Fruit fly (Drosophila melanogaster) whole organism, embryonic: Measurements from ENCODE around the gene UBL3.
A peak's percentile ranks its signal among the peaks of the same experiment; 100 is the strongest.

Experiments used
- BtbVII ChIP-seq: fragments of 200-800 bp; sonication (Bioruptor generic); optimal IDR thresholded peaks from 3 replicates; lab custom pipeline; 2017; ENCODE audit warnings: missing biosample characterization, mild to moderate bottlenecking, missing genetic modification characterization
- CG10462 ChIP-seq: fragments of 200-800 bp; sonication (Bioruptor generic); optimal IDR thresholded peaks from 2 replicates; lab custom pipeline; 2016; ENCODE audit warnings: missing biosample characterization, missing genetic modification characterization
- CG11247 ChIP-seq: fragments of 200-800 bp; sonication (Bioruptor generic); IDR thresholded peaks from 2 replicates; pipeline ENCODE4 v1.3.6; 2022; ENCODE audit warnings: missing biosample characterization, missing genetic modification characterization
- CG12744 ChIP-seq: fragments of 200-800 bp; sonication (Bioruptor generic); optimal IDR thresholded peaks from 2 replicates; lab custom pipeline; 2016; ENCODE audit warnings: missing biosample characterization, missing genetic modification characterization
- CG13624 ChIP-seq: fragments of 200-800 bp; sonication (Bioruptor generic); optimal IDR thresholded peaks from 2 replicates; lab custom pipeline; 2016; ENCODE audit warnings: missing biosample characterization, missing genetic modification characterization
- CG15514 ChIP-seq: fragments of 200-800 bp; sonication (Bioruptor generic); optimal IDR thresholded peaks from 3 replicates; lab custom pipeline; 2017; ENCODE audit warnings: missing biosample characterization, missing genetic modification characterization, mild to moderate bottlenecking, moderate library complexity, missing genetic modification reagents
- CG16813 ChIP-seq: fragments of 200-800 bp; sonication (Bioruptor generic); IDR thresholded peaks from 3 replicates; pipeline ENCODE4 v1.3.6; 2022; ENCODE audit warnings: missing biosample characterization, missing genetic modification characterization; ENCODE audit not compliant: partially characterized antibody
- CG17359 ChIP-seq: fragments of 200-800 bp; sonication (Bioruptor generic); optimal IDR thresholded peaks from 3 replicates; lab custom pipeline; 2018; ENCODE audit warnings: missing biosample characterization, mild to moderate bottlenecking, missing genetic modification characterization, moderate library complexity
- CG17829 ChIP-seq: fragments of 200-800 bp; optimal IDR thresholded peaks from 2 replicates; lab custom pipeline; 2019; ENCODE audit warnings: missing biosample characterization, mild to moderate bottlenecking, missing genetic modification characterization, moderate library complexity
- CG17912 ChIP-seq: fragments of 200-800 bp; sonication (Bioruptor generic); optimal IDR thresholded peaks from 2 replicates; lab custom pipeline; 2018; ENCODE audit warnings: missing biosample characterization, mild to moderate bottlenecking, missing genetic modification characterization
- CG32767 ChIP-seq: fragments of 200-800 bp; sonication (Bioruptor generic); IDR thresholded peaks from 2 replicates; pipeline ENCODE4 v1.3.6; 2022; ENCODE audit warnings: missing biosample characterization, missing genetic modification characterization
- CG4404 ChIP-seq: fragments of 200-800 bp; sonication (Bioruptor generic); IDR thresholded peaks from 2 replicates; pipeline ENCODE4 v1.3.6; 2022; ENCODE audit warnings: missing biosample characterization, missing genetic modification characterization
- CG4424 ChIP-seq: fragments of 200-800 bp; sonication (Bioruptor generic); optimal IDR thresholded peaks from 3 replicates; lab custom pipeline; 2016; ENCODE audit warnings: missing biosample characterization, missing genetic modification characterization
- CG4707 ChIP-seq: fragments of 200-800 bp; sonication (Bioruptor generic); optimal IDR thresholded peaks from 2 replicates; lab custom pipeline; 2018; ENCODE audit warnings: missing biosample characterization, mild to moderate bottlenecking, missing genetic modification characterization, moderate library complexity
- CG4730 ChIP-seq: fragments of 200-800 bp; sonication (Bioruptor generic); IDR thresholded peaks from 2 replicates; pipeline ENCODE4 v1.3.6; 2022; ENCODE audit warnings: missing biosample characterization, missing genetic modification characterization
- CG6654 ChIP-seq: fragments of 200-800 bp; sonication (Bioruptor generic); optimal IDR thresholded peaks from 2 replicates; lab custom pipeline; 2017; ENCODE audit warnings: missing biosample characterization, mild to moderate bottlenecking, missing genetic modification characterization
- CG6683 ChIP-seq: fragments of 200-800 bp; sonication (Bioruptor generic); optimal IDR thresholded peaks from 2 replicates; lab custom pipeline; 2017; ENCODE audit warnings: missing biosample characterization, mild to moderate bottlenecking, missing genetic modification characterization, missing genetic modification reagents
- CG6765 ChIP-seq: fragments of 200-800 bp; sonication (Bioruptor generic); optimal IDR thresholded peaks from 3 replicates; lab custom pipeline; 2017; ENCODE audit warnings: missing biosample characterization, mild to moderate bottlenecking, missing genetic modification characterization
- CG8924 ChIP-seq: fragments of 200-800 bp; optimal IDR thresholded peaks from 3 replicates; lab custom pipeline; 2019; ENCODE audit warnings: missing biosample characterization, mild to moderate bottlenecking, missing genetic modification characterization, moderate library complexity
- Chrac-16 ChIP-seq: fragments of 200-800 bp; sonication (Bioruptor generic); optimal IDR thresholded peaks from 3 replicates; lab custom pipeline; 2016; ENCODE audit warnings: missing biosample characterization, missing genetic modification characterization
- CkIIα-i1 ChIP-seq: fragments of 200-800 bp; sonication (Bioruptor generic); IDR thresholded peaks from 2 replicates; pipeline ENCODE4 v1.3.6; 2022; ENCODE audit warnings: missing biosample characterization, missing genetic modification characterization
- D ChIP-seq, 2 experiments: fragments of 200-800 bp in 1 of 2; fragments of >200 bp in 1 of 2; sonication (Bioruptor generic) in 1 of 2; optimal IDR thresholded peaks; 2 replicates in 1 of 2; 3 replicates in 1 of 2; lab custom pipeline; 2017; ENCODE audit warnings: mild to moderate bottlenecking in 1 of 2, missing biosample characterization in 1 of 2, missing genetic modification characterization in 1 of 2, missing genetic modification reagents in 1 of 2
- Deaf1 ChIP-seq: fragments of 200-800 bp; optimal IDR thresholded peaks from 3 replicates; lab custom pipeline; 2019; ENCODE audit warnings: missing biosample characterization, mild to moderate bottlenecking, missing genetic modification characterization, moderate library complexity
- Dref ChIP-seq: fragments of 200-800 bp; sonication (Bioruptor generic); IDR thresholded peaks from 2 replicates; pipeline ENCODE4 v1.3.6; 2022; ENCODE audit warnings: missing biosample characterization, missing genetic modification characterization
- Gug ChIP-seq: fragments of 200-800 bp; sonication (Bioruptor generic); IDR thresholded peaks from 4 replicates; pipeline ENCODE4 v1.3.6; 2022; ENCODE audit warnings: missing biosample characterization, missing genetic modification characterization
- Hand ChIP-seq: fragments of 200-800 bp; sonication (Bioruptor generic); optimal IDR thresholded peaks from 2 replicates; lab custom pipeline; 2017; ENCODE audit warnings: mild to moderate bottlenecking, missing biosample characterization, missing genetic modification reagents, missing genetic modification characterization
- Neu2 ChIP-seq: fragments of 200-800 bp; sonication (Bioruptor generic); optimal IDR thresholded peaks from 3 replicates; lab custom pipeline; 2016; ENCODE audit warnings: missing biosample characterization, missing genetic modification characterization, borderline replicate concordance
- Nf-YB ChIP-seq: fragments of 200-800 bp; sonication (Bioruptor generic); optimal IDR thresholded peaks from 3 replicates; lab custom pipeline; 2019; ENCODE audit warnings: missing biosample characterization, mild to moderate bottlenecking, missing genetic modification characterization, moderate library complexity
- Side ChIP-seq: fragments of 200-800 bp; sonication (Bioruptor generic); optimal IDR thresholded peaks from 2 replicates; lab custom pipeline; 2016; ENCODE audit warnings: missing biosample characterization, missing genetic modification characterization
- Usf ChIP-seq: fragments of 200-800 bp; sonication (Bioruptor generic); optimal IDR thresholded peaks from 2 replicates; lab custom pipeline; 2017; ENCODE audit warnings: missing genotype, missing biosample characterization, missing genetic modification characterization
- ap ChIP-seq: fragments of 200-800 bp; sonication (Bioruptor generic); IDR thresholded peaks from 2 replicates; pipeline ENCODE4 v1.3.6; 2022; ENCODE audit warnings: missing biosample characterization, missing genetic modification characterization
- btn ChIP-seq: fragments of 200-800 bp; sonication (Bioruptor generic); optimal IDR thresholded peaks from 2 replicates; lab custom pipeline; 2016; ENCODE audit warnings: missing biosample characterization, missing genetic modification characterization
- cas ChIP-seq: fragments of 200-800 bp; sonication (Bioruptor generic); IDR thresholded peaks from 2 replicates; pipeline ENCODE4 v1.3.6; 2022; ENCODE audit warnings: missing biosample characterization, missing genetic modification characterization
- cg ChIP-seq: fragments of 200-800 bp; sonication (Bioruptor generic); optimal IDR thresholded peaks from 3 replicates; lab custom pipeline; 2019; ENCODE audit warnings: missing biosample characterization, mild to moderate bottlenecking, missing genetic modification characterization, moderate library complexity
- da ChIP-seq: fragments of 200-800 bp; sonication (Bioruptor generic); optimal IDR thresholded peaks from 2 replicates; lab custom pipeline; 2016; ENCODE audit warnings: missing biosample characterization, missing genetic modification characterization
- disco-r ChIP-seq: fragments of 200-800 bp; sonication (Bioruptor generic); optimal IDR thresholded peaks from 2 replicates; lab custom pipeline; 2016; ENCODE audit warnings: missing biosample characterization, missing genetic modification characterization
- dmrt99B ChIP-seq: fragments of 200-800 bp; sonication (Bioruptor generic); optimal IDR thresholded peaks from 2 replicates; lab custom pipeline; 2018; ENCODE audit warnings: missing biosample characterization, mild to moderate bottlenecking, missing genetic modification characterization, moderate library complexity
- eve ChIP-seq, 2 experiments: fragments of >200 bp; optimal IDR thresholded peaks; 2 replicates each; lab custom pipeline; 2017; ENCODE audit warnings: missing biosample characterization in 2 of 2, missing genetic modification characterization in 2 of 2
- ewg ChIP-seq: fragments of 200-800 bp; sonication (Bioruptor generic); optimal IDR thresholded peaks from 3 replicates; lab custom pipeline; 2017; ENCODE audit warnings: mild to moderate bottlenecking, missing biosample characterization, missing genetic modification reagents, missing genetic modification characterization
- fru ChIP-seq: fragments of >200 bp; optimal IDR thresholded peaks from 2 replicates; lab custom pipeline; 2017
- grn ChIP-seq: fragments of 200-800 bp; sonication (Bioruptor generic); optimal IDR thresholded peaks from 3 replicates; lab custom pipeline; 2017; ENCODE audit warnings: missing biosample characterization, missing genetic modification characterization
- ham ChIP-seq: fragments of 200-800 bp; sonication (Bioruptor generic); IDR thresholded peaks from 2 replicates; pipeline ENCODE4 v1.3.6; 2022; ENCODE audit warnings: missing biosample characterization, missing genetic modification characterization
- klu ChIP-seq: fragments of 200-800 bp; sonication (Bioruptor generic); IDR thresholded peaks from 2 replicates; pipeline ENCODE4 v1.3.6; 2022; ENCODE audit warnings: missing biosample characterization, missing genetic modification characterization
- lbe ChIP-seq: fragments of 200-800 bp; sonication (Bioruptor generic); optimal IDR thresholded peaks from 2 replicates; lab custom pipeline; 2016; ENCODE audit warnings: missing biosample characterization, mild to moderate bottlenecking, missing genetic modification characterization
- nerfin-2 ChIP-seq: fragments of 200-800 bp; sonication (Bioruptor generic); IDR thresholded peaks from 2 replicates; pipeline ENCODE4 v1.3.6; 2022; ENCODE audit warnings: missing biosample characterization, missing genetic modification characterization; ENCODE audit not compliant: partially characterized antibody
- phol ChIP-seq: fragments of 200-800 bp; sonication (Bioruptor generic); optimal IDR thresholded peaks from 3 replicates; lab custom pipeline; 2018; ENCODE audit warnings: missing biosample characterization, mild to moderate bottlenecking, missing genetic modification characterization, moderate library complexity
- pita ChIP-seq: fragments of 200-800 bp; sonication (Bioruptor generic); optimal IDR thresholded peaks from 2 replicates; lab custom pipeline; 2017; ENCODE audit warnings: missing biosample characterization, mild to moderate bottlenecking, missing genetic modification characterization
- ranshi ChIP-seq: fragments of 200-800 bp; sonication (Bioruptor generic); IDR thresholded peaks from 2 replicates; pipeline ENCODE4 v1.3.6; 2022; ENCODE audit warnings: missing biosample characterization, missing genetic modification characterization
- salm ChIP-seq: fragments of 200-800 bp; sonication (Bioruptor generic); optimal IDR thresholded peaks from 2 replicates; lab custom pipeline; 2018; ENCODE audit warnings: missing biosample characterization, mild to moderate bottlenecking, missing genetic modification characterization
- ssp ChIP-seq: fragments of 200-800 bp; sonication (Bioruptor generic); IDR thresholded peaks from 2 replicates; pipeline ENCODE4 v1.3.6; 2022; ENCODE audit warnings: missing biosample characterization, missing genetic modification characterization
- sug ChIP-seq: fragments of 200-800 bp; optimal IDR thresholded peaks from 2 replicates; lab custom pipeline; 2019; ENCODE audit warnings: missing biosample characterization, mild to moderate bottlenecking, missing genetic modification characterization, moderate library complexity

Gene UBL3

dm6 chrX:15834594-15835236 lies 18.3 kb downstream of the UBL3 start (continued):
- TF ChIP-seq CG32767 (GFP tag; lab: Robert Waterston, UW) (peak; percentile 79), da (no peak), CG8924 (no peak), CG17829 (tag; lab: Kevin White, UChicago) (no peak), sug (no peak), salm (tag; lab: Kevin White, UChicago) (no peak), CG13624 (GFP tag; lab: Kevin White, UChicago) (no peak), eve (GFP tag; optimal IDR thresholded peaks at IDR 0.05; lab: Kevin White, UChicago) (no peak), CG4730 (GFP tag; lab: Robert Waterston, UW) (no peak), D (optimal IDR thresholded peaks at IDR 0.05; lab: Kevin White, UChicago) (peak; percentile 45), D (GFP tag; optimal IDR thresholded peaks at IDR 0.05; lab: Kevin White, UChicago) (no peak), CG6654 (no peak), fru (lab: Kevin White, UChicago) (no peak), ranshi (GFP tag; lab: Robert Waterston, UW) (no peak), CG10462 (GFP tag; lab: Kevin White, UChicago) (no peak), Chrac-16 (GFP tag; lab: Kevin White, UChicago) (no peak), grn (no peak), CG17359 (no peak), dmrt99B (tag; lab: Kevin White, UChicago) (no peak), Nf-YB (GFP tag; lab: Kevin White, UChicago) (peak; percentile 16), Dref (GFP tag; lab: Robert Waterston, UW) (no peak), CG4404 (GFP tag; lab: Robert Waterston, UW) (no peak), ssp (GFP tag; lab: Robert Waterston, UW) (no peak), ham (no peak), ewg (GFP tag; lab: Kevin White, UChicago) (peak; percentile 9), BtbVII (GFP tag; lab: Kevin White, UChicago) (peak; percentile 24), CG17912 (GFP tag; lab: Kevin White, UChicago) (no peak), cg (GFP tag; lab: Kevin White, UChicago) (peak; percentile 95), ap (GFP tag; lab: Robert Waterston, UW) (no peak), CG11247 (GFP tag; lab: Robert Waterston, UW) (no peak), CG15514 (GFP tag; lab: Kevin White, UChicago) (peak; percentile 0), Neu2 (GFP tag; lab: Kevin White, UChicago) (no peak), CG4707 (GFP tag; lab: Kevin White, UChicago) (no peak), Hand (no peak), lbe (peak; percentile 52), Side (GFP tag; lab: Kevin White, UChicago) (no peak), klu (GFP tag; lab: Robert Waterston, UW) (no peak), CG6683 (no peak), Usf (GFP tag; lab: Kevin White, UChicago) (no peak), CG6765 (no peak), btn (GFP tag; lab: Kevin White, UChicago) (no peak), phol (tag; lab: Kevin White, UChicago) (peak; percentile 92), Deaf1 (no peak), CkIIα-i1 (no peak), nerfin-2 (GFP tag; lab: Robert Waterston, UW) (no peak), cas (GFP tag; lab: Robert Waterston, UW) (no peak), pita (GFP tag; lab: Kevin White, UChicago) (no peak), CG16813 (no peak), disco-r (GFP tag; lab: Kevin White, UChicago) (no peak), CG4424 (GFP tag; lab: Kevin White, UChicago) (no peak), CG12744 (no peak), Gug (GFP tag; lab: Robert Waterston, UW) (no peak)
